Worm (Caenorhabditis elegans): ENCODE measurements around the gene slcf-1.

Gene slcf-1

DNA sequence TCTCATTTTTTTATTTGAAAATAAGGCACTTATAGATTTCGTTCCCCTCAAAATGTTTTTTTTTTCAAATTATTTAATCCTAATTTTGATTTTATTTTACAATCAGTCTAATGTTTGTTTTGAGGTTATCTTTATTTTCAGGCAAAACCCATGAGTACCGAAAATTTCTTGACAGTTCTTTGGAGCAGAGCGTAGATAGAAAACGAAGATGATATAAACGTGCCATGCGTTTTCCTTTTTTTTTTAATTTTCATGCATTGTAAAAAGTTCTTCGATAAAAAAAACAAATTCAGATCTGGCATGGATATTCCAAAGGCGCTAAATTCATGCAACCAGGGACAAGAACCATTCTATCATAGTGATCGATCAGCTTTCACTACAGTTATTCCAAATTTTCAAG is 38.0 kb upstream of the slcf-1 start, which contains the start of gene C33D3.5:
TSS of gene C33D3.5 (plus strand) at position 301 of the 400 bp plus-strand sequence.
- no peak for TF ChIP-seq gmeb-1 (tag; optimal IDR thresholded peaks at IDR 0.05)
- no peak for TF ChIP-seq ztf-4 (tag; optimal IDR thresholded peaks at IDR 0.05)
- no peak for TF ChIP-seq snpc-4 (tag; optimal IDR thresholded peaks at IDR 0.05)
- no peak for TF ChIP-seq sem-4 (tag; optimal IDR thresholded peaks at IDR 0.05)
- TF ChIP-seq nhr-12 (tag; optimal IDR thresholded peaks at IDR 0.05), result no peak
- TF ChIP-seq mdl-1 (tag; optimal IDR thresholded peaks at IDR 0.05), result no peak
- no peak for TF ChIP-seq lin-39 (tag; optimal IDR thresholded peaks at IDR 0.05)
- no peak for TF ChIP-seq ZK546.5 (tag; optimal IDR thresholded peaks at IDR 0.05)
- no peak for TF ChIP-seq zag-1 (tag; optimal IDR thresholded peaks at IDR 0.05)

DNA sequence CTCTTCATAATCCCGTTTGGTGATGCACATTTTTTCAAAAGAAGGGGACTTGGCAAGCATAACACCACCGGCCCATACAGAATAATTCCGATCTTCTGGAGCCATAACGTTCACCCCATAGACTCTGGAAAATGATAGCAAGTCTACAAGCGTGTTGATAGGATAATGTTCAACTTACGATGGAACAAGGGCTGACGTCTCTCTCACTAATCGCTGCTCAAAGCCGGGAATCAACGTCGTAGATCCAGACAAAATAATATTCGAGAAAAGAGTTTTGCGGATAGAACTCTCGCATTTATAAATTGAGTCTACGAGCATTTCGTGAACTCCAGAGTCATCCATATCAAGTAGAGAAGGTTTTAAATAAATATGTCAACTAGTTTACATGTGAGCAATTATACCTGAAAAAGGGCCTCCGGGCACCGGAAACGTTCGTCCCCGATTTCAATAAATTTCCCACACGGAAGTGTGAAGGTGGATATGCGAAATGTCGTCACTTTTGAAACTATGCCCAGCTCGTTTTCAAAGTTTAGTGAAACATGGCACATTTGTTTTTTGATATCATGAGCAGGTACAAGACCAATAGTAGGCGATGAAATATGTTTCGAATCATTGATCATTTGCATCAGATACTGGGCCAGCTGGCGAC is 37.1 kb upstream of the slcf-1 start:
- TF ChIP-seq R02D3.7 (tag; optimal IDR thresholded peaks at IDR 0.05), result no peak
- TF ChIP-seq lsy-2 (tag; optimal IDR thresholded peaks at IDR 0.05), result no peak
- TF ChIP-seq unc-39 (tag; optimal IDR thresholded peaks at IDR 0.05), result no peak
- no peak for TF ChIP-seq lin-11 (tag; optimal IDR thresholded peaks at IDR 0.05)
- no peak for TF ChIP-seq sem-4 (tag; optimal IDR thresholded peaks at IDR 0.05)
- TF ChIP-seq nhr-10 (tag; optimal IDR thresholded peaks at IDR 0.05), result no peak
- TF ChIP-seq nhr-25 (tag; optimal IDR thresholded peaks at IDR 0.05), result no peak
- no peak for TF ChIP-seq blmp-1 (tag; optimal IDR thresholded peaks at IDR 0.05; ENCODE audit: insufficient read depth)
- TF ChIP-seq ama-1 (optimal IDR thresholded peaks at IDR 0.05), result no peak
- no peak for TF ChIP-seq F13H6.1 (tag; optimal IDR thresholded peaks at IDR 0.05)
- no peak for TF ChIP-seq nhr-77 (tag; optimal IDR thresholded peaks at IDR 0.05)
- TF ChIP-seq mab-5 (tag; optimal IDR thresholded peaks at IDR 0.05), result no peak
- TF ChIP-seq aly-2 (tag; optimal IDR thresholded peaks at IDR 0.05), result no peak
- TF ChIP-seq ZK546.5 (tag; optimal IDR thresholded peaks at IDR 0.05), result no peak
- no peak for TF ChIP-seq elt-1 (tag; optimal IDR thresholded peaks at IDR 0.05)

DNA sequence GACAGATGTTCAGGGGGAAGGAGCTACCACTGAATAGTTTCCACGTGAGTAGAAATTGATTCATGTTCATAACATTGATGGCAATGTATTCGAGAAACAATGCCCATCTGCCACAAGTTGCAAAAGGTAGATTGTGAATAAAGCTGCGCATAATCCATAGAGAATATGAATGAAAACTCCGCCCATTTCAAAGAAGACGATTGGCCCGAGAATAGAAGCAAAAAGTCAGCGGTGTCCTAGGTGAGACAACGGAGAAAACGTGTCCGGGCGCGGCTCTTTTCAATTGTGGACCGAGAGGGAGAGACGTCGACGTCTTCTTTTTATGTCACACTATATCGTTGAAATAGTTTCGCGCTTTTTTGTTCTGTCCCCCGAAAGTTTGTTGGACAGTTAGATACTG is 29.5 kb upstream of the slcf-1 start, which contains the start of gene vab-3:
TSS of gene vab-3 (plus strand) at position 301 of the 400 bp plus-strand sequence.
- TF ChIP-seq unc-39 (tag; optimal IDR thresholded peaks at IDR 0.05) (no peak), ztf-11 (tag; optimal IDR thresholded peaks at IDR 0.05) (no peak), sma-3 (GFP tag; optimal IDR thresholded peaks at IDR 0.05) (no peak), nhr-23 (tag; optimal IDR thresholded peaks at IDR 0.05) (no peak), lin-11 (tag; optimal IDR thresholded peaks at IDR 0.05) (no peak), nhr-11 (tag; optimal IDR thresholded peaks at IDR 0.05) (no peak)

DNA sequence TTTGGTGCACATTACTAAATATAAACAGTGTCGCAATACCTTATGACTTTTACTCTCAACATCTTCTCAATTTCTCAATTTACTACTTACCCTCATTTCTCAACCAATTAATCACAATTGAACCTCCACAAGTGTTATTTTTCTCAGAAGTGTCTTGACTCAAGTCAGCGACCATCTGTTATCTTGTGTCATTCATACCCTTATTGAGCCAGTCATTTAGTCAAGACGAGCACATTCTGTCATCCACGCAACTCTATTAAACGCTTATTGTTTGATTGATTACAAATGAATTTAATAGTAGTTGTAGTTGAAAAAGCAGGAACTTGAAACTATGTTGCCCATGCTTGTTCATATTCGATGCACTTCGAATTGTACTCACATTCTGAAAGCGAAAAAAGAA is 25.7 kb upstream of the slcf-1 start:
- no peak for TF ChIP-seq ceh-82 (tag; optimal IDR thresholded peaks at IDR 0.05)

DNA sequence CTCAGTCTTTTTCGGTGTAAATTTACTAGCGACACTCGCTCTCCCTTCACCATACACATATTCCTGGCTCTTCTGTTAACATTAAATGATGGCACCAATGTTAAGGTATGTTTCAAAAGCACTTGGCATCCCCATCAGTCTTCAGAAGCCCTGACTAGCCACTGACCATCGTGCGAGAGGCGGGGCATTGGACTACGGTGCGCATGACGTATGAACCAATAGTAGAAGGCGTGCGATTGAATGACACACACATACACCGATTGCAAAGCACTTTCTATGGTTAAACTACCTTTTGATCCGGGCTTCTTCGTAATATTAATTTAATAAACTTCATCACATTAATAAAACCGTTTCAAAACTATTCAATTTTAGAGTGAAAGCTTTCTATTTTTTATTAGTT is 23.9 kb upstream of the slcf-1 start:
- TF ChIP-seq nhr-23 (tag; optimal IDR thresholded peaks at IDR 0.05), result no peak
- TF ChIP-seq nhr-12 (tag; optimal IDR thresholded peaks at IDR 0.05), result no peak
- no peak for TF ChIP-seq nhr-237 (tag; optimal IDR thresholded peaks at IDR 0.05)
- no peak for TF ChIP-seq crh-2 (tag; optimal IDR thresholded peaks at IDR 0.05)
- TF ChIP-seq snpc-4 (tag; optimal IDR thresholded peaks at IDR 0.05), result no peak
- no peak for TF ChIP-seq alr-1 (tag; optimal IDR thresholded peaks at IDR 0.05)
- TF ChIP-seq ZK546.5 (tag; optimal IDR thresholded peaks at IDR 0.05), result no peak
- TF ChIP-seq lsy-2 (tag; optimal IDR thresholded peaks at IDR 0.05), result peak in 1 of 2 experiments; percentile 42
- TF ChIP-seq nhr-77 (tag; optimal IDR thresholded peaks at IDR 0.05), result no peak

DNA sequence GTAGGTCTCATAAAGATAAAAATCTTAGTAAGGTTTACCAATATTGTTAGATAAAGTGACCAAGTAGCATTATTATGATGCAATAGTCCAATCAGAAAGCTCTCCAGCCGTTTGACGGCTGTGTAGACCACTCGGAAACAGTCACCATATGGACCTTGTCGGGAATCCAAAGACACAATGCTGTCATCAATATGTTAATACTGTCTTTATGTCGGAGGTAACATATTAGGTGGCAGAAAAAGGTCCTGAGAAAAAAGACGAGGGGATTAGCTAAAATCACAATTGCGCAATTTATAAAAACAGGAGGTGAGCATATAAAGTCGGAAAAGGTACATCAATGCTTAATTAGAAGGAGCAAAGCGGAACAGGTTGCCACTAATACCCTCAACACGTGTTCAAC is 21.1 kb upstream of the slcf-1 start:
- TF ChIP-seq ztf-1 (GFP tag; conservative IDR thresholded peaks at IDR 0.05), result no peak
- TF ChIP-seq elt-3 (tag; optimal IDR thresholded peaks at IDR 0.05), result no peak
- TF ChIP-seq ama-1 (optimal IDR thresholded peaks at IDR 0.05), result no peak
- TF ChIP-seq nhr-23 (tag; optimal IDR thresholded peaks at IDR 0.05), result no peak
- no peak for TF ChIP-seq mab-5 (tag; optimal IDR thresholded peaks at IDR 0.05)
- no peak for TF ChIP-seq ztf-11 (tag; optimal IDR thresholded peaks at IDR 0.05)
- TF ChIP-seq aly-2 (tag; optimal IDR thresholded peaks at IDR 0.05), result no peak
- no peak for TF ChIP-seq fos-1 (tag; optimal IDR thresholded peaks at IDR 0.05)
- no peak for TF ChIP-seq dmd-4 (tag; optimal IDR thresholded peaks at IDR 0.05)
- TF ChIP-seq nhr-10 (tag; optimal IDR thresholded peaks at IDR 0.05), result no peak
- TF ChIP-seq nhr-237 (tag; optimal IDR thresholded peaks at IDR 0.05), result no peak
- TF ChIP-seq nhr-12 (tag; optimal IDR thresholded peaks at IDR 0.05), result no peak
- TF ChIP-seq nhr-129 (tag; optimal IDR thresholded peaks at IDR 0.05), result no peak
- no peak for TF ChIP-seq unc-62 (GFP tag; optimal IDR thresholded peaks at IDR 0.05)
